Worm (Caenorhabditis elegans) whole organism, mixed stage, embryonic: ENCODE data around the gene C38H2.2.

Experiments
- lsy-2 ChIP-seq: fragments of 150-350 bp; optimal IDR thresholded peaks from 2 replicates; lab custom pipeline; 2014; ENCODE audit warnings: missing biosample characterization, missing genetic modification characterization
- mab-5 ChIP-seq: fragments of 150-350 bp; optimal IDR thresholded peaks from 2 replicates; lab custom pipeline; 2014; ENCODE audit warnings: missing biosample characterization, missing genetic modification characterization
- nhr-28 ChIP-seq: fragments of 150-350 bp; optimal IDR thresholded peaks from 2 replicates; lab custom pipeline; 2014; ENCODE audit warnings: missing biosample characterization, missing genetic modification characterization
- sptf-1 ChIP-seq: sonication (generic microtip); optimal IDR thresholded peaks from 2 replicates; lab custom pipeline; 2017; ENCODE audit warnings: mild to moderate bottlenecking, missing genetic modification characterization, moderate library complexity, missing compliant biosample characterization

ce11 chrIII:10335086-10335485 lies 46.5 kb upstream of the C38H2.2 start, which contains the start of gene ced-9:
- TF ChIP-seq lsy-2 (tag; lab: Kevin White, UChicago): no peak
- no peak for TF ChIP-seq sptf-1 (tag; lab: Kevin White, UChicago)
- no peak for TF ChIP-seq mab-5 (tag; lab: Kevin White, UChicago)
- no peak for TF ChIP-seq nhr-28
